Fruit fly (Drosophila melanogaster) whole organism: ENCODE data around the gene Trx2.

Experiments used
- CG8478 ChIP-seq: fragments of >200 bp; optimal IDR thresholded peaks from 2 replicates; lab custom pipeline; 2018; ENCODE audit warnings: inconsistent platforms
- Dll ChIP-seq: fragments of >200 bp; optimal IDR thresholded peaks from 2 replicates; lab custom pipeline; 2017
- EcR ChIP-seq, 2 experiments: fragments of >200 bp; optimal IDR thresholded peaks; 2 replicates each; lab custom pipeline; 2017; ENCODE audit warnings: missing biosample characterization in 2 of 2, missing genetic modification characterization in 2 of 2, missing genetic modification reagents in 2 of 2
- pan ChIP-seq: fragments of >200 bp; optimal IDR thresholded peaks from 2 replicates; lab custom pipeline; 2017
- psq ChIP-seq: fragments of >200 bp; optimal IDR thresholded peaks from 2 replicates; lab custom pipeline; 2017
- usp ChIP-seq: fragments of >200 bp; optimal IDR thresholded peaks from 2 replicates; lab custom pipeline; 2017; ENCODE audit warnings: missing biosample characterization, missing genetic modification characterization, mixed read lengths

The Trx2 gene

DNA sequence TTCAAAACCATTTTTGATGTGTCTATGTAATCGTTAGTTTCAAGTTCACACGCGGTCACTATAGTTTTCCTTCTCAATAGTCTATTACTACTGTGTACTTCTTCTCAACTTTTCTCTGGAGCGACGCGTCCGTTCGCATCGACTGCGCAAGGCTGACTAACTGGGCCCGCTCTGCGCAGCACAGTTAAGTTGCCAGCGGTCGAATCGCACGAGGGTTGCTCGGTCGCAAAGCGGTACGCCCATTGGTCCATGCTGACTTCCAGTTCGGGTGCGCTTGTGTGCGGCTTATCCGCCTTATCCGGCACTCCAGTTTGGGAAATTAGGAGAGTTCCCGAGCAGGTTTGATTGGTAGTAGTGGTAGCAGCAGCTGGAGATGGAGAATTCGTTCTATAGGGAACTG lies 31.4 kb upstream of the Trx2 start, which contains the start of gene gcm:
TSS of gene gcm (minus strand) at position 164 of the 400 bp plus-strand sequence.
- TF ChIP-seq Dll (lab: Kevin White, UChicago) (no peak), psq (no peak), pan (lab: Kevin White, UChicago) (no peak)

- TF ChIP-seq CG8478 (lab: Kevin White, UChicago) (no peak), pan (lab: Kevin White, UChicago) (no peak), Dll (lab: Kevin White, UChicago) (no peak), psq (no peak), EcR (GFP tag; optimal IDR thresholded peaks at IDR 0.05; lab: Kevin White, UChicago) (no peak), usp (GFP tag; lab: Kevin White, UChicago) (no peak)
Observed at dm6 chr2L:9584098-9584703, 28.8 kb upstream of the Trx2 start.

dm6 chr2L:9585942-9586341 lies 27.0 kb upstream of the Trx2 start:
- TF ChIP-seq CG8478 (lab: Kevin White, UChicago) (no peak), psq (no peak), EcR (GFP tag; optimal IDR thresholded peaks at IDR 0.05; lab: Kevin White, UChicago) (no peak), pan (lab: Kevin White, UChicago) (no peak), Dll (lab: Kevin White, UChicago) (no peak), usp (GFP tag; lab: Kevin White, UChicago) (no peak)

- no peak for TF ChIP-seq EcR (GFP tag; optimal IDR thresholded peaks at IDR 0.05; lab: Kevin White, UChicago)
- TF ChIP-seq usp (GFP tag; lab: Kevin White, UChicago) = no peak
- TF ChIP-seq psq = no peak
- TF ChIP-seq pan (lab: Kevin White, UChicago) = no peak
- no peak for TF ChIP-seq Dll (lab: Kevin White, UChicago)
- no peak for TF ChIP-seq CG8478 (lab: Kevin White, UChicago)
Observed at dm6 chr2L:9589176-9589575, 23.8 kb upstream of the Trx2 start, which contains the start of gene CG3841. TSS of gene CG3841 (plus strand) at chr2L:9589476.

DNA sequence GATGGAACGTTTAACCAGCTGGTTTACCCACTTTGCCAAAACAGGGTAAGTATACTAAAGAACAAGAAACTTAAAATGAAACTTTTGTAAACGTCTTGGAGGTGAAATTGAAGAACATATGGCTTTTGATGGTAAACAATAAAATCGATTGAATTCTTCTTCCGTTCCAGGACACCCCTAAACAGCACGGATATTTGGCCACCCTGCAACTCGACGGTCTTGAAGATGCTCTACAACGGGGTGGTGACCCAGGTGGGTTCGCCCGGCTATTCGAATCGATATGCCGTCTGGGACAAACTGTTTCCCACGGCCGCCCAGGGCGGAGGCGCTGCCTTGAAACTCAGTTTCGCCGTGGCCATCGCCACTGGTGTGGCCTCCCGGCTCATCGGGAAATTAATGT lies 21.8 kb upstream of the Trx2 start:
- TF ChIP-seq pan (lab: Kevin White, UChicago) (no peak), CG8478 (lab: Kevin White, UChicago) (no peak), psq (no peak), EcR (GFP tag; optimal IDR thresholded peaks at IDR 0.05; lab: Kevin White, UChicago) (no peak), usp (GFP tag; lab: Kevin White, UChicago) (no peak), Dll (lab: Kevin White, UChicago) (no peak)

DNA sequence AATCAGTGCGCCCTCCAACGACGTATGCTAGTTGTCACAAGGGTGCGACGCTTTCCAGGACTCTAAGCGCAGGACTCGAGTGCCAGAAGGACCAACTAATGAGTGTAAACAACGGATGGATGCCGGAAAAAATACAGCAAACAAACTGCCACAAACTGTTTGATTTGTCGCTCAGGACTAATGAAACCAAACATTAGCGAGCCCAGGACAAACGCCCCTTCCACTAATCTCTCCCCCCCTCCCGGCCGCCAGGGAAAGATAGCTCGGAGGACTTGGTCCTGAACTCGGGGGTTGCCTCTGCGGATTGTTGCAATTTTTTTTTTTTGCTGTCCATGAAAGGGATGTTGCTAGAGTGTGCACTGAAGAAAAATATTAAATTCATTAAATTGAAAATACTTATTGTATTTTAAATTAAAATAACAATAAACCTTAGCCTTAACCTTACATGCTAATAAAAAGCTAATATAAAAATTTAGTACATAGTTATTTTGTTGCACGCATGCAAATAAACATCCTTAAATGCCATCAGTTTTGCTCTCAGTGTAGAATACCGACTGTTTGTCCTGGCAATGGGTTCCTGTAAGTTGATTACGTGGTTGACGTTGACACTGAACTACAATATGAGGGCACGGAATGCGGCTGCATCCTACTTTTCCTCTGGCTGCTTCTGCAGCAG lies 18.2 kb upstream of the Trx2 start:
- no peak for TF ChIP-seq EcR (GFP tag; optimal IDR thresholded peaks at IDR 0.05; lab: Kevin White, UChicago)
- TF ChIP-seq psq = no peak
- TF ChIP-seq CG8478 (lab: Kevin White, UChicago) = no peak
- no peak for TF ChIP-seq pan (lab: Kevin White, UChicago)
- no peak for TF ChIP-seq usp (GFP tag; lab: Kevin White, UChicago)
- TF ChIP-seq Dll (lab: Kevin White, UChicago) = no peak

dm6 chr2L:9598390-9598789 lies 14.6 kb upstream of the Trx2 start:
- TF ChIP-seq pan (lab: Kevin White, UChicago) = no peak
- no peak for TF ChIP-seq psq
- TF ChIP-seq EcR (GFP tag; optimal IDR thresholded peaks at IDR 0.05; lab: Kevin White, UChicago) = no peak
- TF ChIP-seq CG8478 (lab: Kevin White, UChicago) = no peak
- no peak for TF ChIP-seq Dll (lab: Kevin White, UChicago)
- no peak for TF ChIP-seq usp (GFP tag; lab: Kevin White, UChicago)

- TF ChIP-seq pan (lab: Kevin White, UChicago) (no peak), psq (no peak), Dll (lab: Kevin White, UChicago) (no peak)
Observed at dm6 chr2L:9600772-9601171, 12.2 kb upstream of the Trx2 start, which contains the start of gene CG4382. TSS of gene CG4382 (minus strand) at chr2L:9600872.

DNA sequence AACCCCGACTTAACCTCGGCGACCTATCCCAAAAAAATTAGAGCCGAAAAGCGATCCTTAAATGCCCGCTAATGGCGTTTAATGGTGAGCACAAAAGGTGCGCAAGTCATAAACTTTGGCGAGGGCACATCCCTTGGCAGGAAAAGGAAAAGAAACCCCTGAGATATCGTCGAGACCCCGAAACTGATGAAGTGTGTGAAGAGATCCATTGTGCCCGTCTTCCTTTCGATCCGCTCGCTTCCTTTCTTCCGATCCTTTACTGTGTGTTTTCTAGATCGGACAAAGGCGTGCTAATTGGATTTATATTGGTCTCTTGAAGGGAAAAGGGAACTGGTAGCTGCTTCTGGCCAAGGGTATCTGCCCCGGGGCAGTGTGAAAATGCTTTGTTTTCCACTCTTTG lies 11.7 kb upstream of the Trx2 start:
- TF ChIP-seq pan (lab: Kevin White, UChicago) = no peak
- no peak for TF ChIP-seq psq
- TF ChIP-seq Dll (lab: Kevin White, UChicago) = no peak
- no peak for TF ChIP-seq usp (GFP tag; lab: Kevin White, UChicago)

DNA sequence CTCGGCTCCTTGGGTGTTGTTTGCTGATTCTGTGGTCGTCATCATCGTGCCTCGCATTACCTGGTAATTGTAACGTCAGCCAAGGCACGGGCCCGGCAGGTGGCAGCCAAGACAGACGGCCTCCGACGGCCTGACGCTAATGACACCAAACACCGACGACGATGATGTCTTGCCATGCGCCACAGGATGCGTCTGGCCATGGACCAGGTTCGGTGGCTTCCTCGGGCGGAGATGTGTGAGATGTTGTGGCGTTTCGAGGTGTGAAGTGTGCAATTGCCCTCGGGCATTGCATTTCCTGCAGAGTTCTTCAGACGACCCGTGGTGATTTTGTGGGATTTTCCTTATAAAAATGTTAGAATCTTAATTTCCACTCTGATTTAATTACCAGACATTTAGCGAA lies 10.9 kb upstream of the Trx2 start:
- TF ChIP-seq CG8478 (lab: Kevin White, UChicago) (no peak), EcR (GFP tag; optimal IDR thresholded peaks at IDR 0.05; lab: Kevin White, UChicago) (no peak), psq (no peak), pan (lab: Kevin White, UChicago) (no peak), usp (GFP tag; lab: Kevin White, UChicago) (no peak)

dm6 chr2L:9607997-9608563 lies 4.9 kb upstream of the Trx2 start, which contains the start of gene gcm2:
TSS of gene gcm2 (plus strand) at chr2L:9608562.
- TF ChIP-seq pan (lab: Kevin White, UChicago) (no peak), Dll (lab: Kevin White, UChicago) (no peak), EcR (GFP tag; optimal IDR thresholded peaks at IDR 0.05; lab: Kevin White, UChicago) (no peak), usp (GFP tag; lab: Kevin White, UChicago) (no peak), CG8478 (lab: Kevin White, UChicago) (no peak)
